Fruit fly (Drosophila melanogaster): ENCODE data around the gene CG34130.
A peak's percentile ranks its signal among the peaks of the same experiment; 100 is the strongest.

The CG34130 gene

dm6 chr3R:26189877-26190276 is at the start of gene CG34130:
CG34130 (minus strand) TSS chr3R:26189977.
- no peak for TF ChIP-seq CG17801 (GFP tag; optimal IDR thresholded peaks at IDR 0.05; ENCODE audit: partially characterized antibody)

- no peak for TF ChIP-seq CG17801 (GFP tag; optimal IDR thresholded peaks at IDR 0.05; ENCODE audit: partially characterized antibody)
These were observed 49.2 kb upstream of the CG34130 start for dm6 chr3R:26238945-26239344.

DNA sequence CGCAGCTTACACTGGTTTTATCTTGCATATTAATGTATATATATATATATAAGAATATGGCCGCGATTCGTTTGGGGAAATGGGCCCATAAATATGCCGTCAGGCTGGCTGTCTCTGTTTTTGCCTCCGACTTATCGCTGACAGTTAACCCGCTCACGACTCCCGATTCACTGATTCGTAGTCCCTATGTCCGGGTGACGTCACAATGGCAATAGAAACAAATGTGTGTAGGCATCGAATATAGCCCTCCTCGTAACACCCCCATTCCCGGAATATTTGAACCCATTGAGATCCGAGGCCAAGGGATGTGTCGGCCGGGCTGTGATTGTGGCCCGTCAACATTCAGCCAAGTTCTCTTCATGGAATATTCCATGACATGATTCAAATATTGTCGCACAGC is 47.7 kb upstream of the CG34130 start:
- no peak for TF ChIP-seq CG17801 (GFP tag; optimal IDR thresholded peaks at IDR 0.05; ENCODE audit: partially characterized antibody)

- no peak for TF ChIP-seq CG17801 (GFP tag; optimal IDR thresholded peaks at IDR 0.05; ENCODE audit: partially characterized antibody)
These were observed 45.3 kb upstream of the CG34130 start for dm6 chr3R:26235034-26235433.

- peak; percentile 52 for TF ChIP-seq CG17801 (GFP tag; optimal IDR thresholded peaks at IDR 0.05; ENCODE audit: partially characterized antibody)
These were observed 40.2 kb upstream of the CG34130 start, which contains the start of gene CG12290 for dm6 chr3R:26230016-26230415. CG12290 (plus strand) TSS chr3R:26230248.

dm6 chr3R:26228026-26228635 is 38.4 kb upstream of the CG34130 start:
- no peak for TF ChIP-seq CG17801 (GFP tag; optimal IDR thresholded peaks at IDR 0.05; ENCODE audit: partially characterized antibody)

DNA sequence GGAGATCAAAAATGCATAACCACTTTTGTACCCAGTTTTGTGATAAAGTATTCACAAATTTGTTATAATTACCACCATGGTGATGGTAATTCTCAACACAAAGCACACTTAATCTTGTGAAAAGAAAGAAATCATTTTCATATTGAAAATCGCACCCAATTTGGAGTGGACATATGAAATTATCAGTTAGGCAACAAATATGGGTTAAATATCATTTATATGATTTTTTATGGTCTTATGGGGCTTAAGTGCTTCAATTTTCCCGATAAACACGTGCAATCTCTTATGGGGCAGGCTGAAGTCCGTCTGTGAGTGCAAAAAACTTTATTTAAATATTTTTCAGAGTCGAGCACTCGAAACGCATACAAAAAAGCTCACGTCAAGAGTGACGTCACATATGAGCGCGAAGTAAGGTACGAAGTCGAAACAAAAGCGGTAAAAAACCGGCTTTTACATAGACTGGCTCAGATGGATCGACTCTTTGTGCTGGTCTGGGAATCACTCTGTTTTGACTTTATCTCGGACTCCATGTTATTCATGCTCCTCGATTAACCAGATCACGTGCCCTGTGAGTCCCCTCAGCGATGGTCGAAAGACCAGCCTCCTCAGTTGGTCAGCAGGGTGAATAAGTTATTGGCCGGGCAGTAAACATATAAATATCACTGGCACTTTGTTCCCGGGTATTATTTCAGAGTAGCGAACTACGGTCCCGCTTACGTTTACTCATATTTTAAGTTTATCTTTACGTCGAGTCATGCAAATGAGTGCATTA is 36.9 kb upstream of the CG34130 start:
- TF ChIP-seq CG17801 (GFP tag; optimal IDR thresholded peaks at IDR 0.05; ENCODE audit: partially characterized antibody), result no peak

- no peak for TF ChIP-seq CG17801 (GFP tag; optimal IDR thresholded peaks at IDR 0.05; ENCODE audit: partially characterized antibody)
These were observed 32.4 kb upstream of the CG34130 start for dm6 chr3R:26222123-26222651.

dm6 chr3R:26214301-26214700 is 24.5 kb upstream of the CG34130 start:
- TF ChIP-seq CG17801 (GFP tag; optimal IDR thresholded peaks at IDR 0.05; ENCODE audit: partially characterized antibody), result peak; percentile 12

- no peak for TF ChIP-seq CG17801 (GFP tag; optimal IDR thresholded peaks at IDR 0.05; ENCODE audit: partially characterized antibody)
These were observed 23.2 kb upstream of the CG34130 start for dm6 chr3R:26212935-26213334.

- TF ChIP-seq CG17801 (GFP tag; optimal IDR thresholded peaks at IDR 0.05; ENCODE audit: partially characterized antibody), result no peak
These were observed 5.2 kb upstream of the CG34130 start for dm6 chr3R:26194933-26195452.

DNA sequence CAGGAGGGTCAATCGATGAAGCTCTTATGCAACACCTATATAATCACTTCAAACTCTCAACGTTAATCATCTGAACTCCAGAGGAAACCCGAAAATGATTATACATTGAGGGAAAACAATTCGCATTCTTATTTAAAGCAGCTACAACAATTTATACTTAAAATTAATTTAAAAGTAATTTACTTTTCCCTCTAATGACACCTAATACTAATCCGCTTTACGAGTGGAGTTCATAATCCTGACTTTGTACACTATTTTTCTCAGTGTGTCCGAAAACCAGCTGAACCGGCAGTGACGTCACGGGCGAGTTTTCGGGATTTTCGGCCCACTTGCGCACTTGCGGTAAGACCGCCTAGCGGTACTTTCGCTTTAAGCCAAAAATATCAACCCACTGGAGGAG is 2.5 kb upstream of the CG34130 start:
- TF ChIP-seq CG17801 (GFP tag; optimal IDR thresholded peaks at IDR 0.05; ENCODE audit: partially characterized antibody), result no peak

- no peak for TF ChIP-seq CG17801 (GFP tag; optimal IDR thresholded peaks at IDR 0.05; ENCODE audit: partially characterized antibody)
These were observed 1.3 kb upstream of the CG34130 start, which contains the start of gene CG34129 for dm6 chr3R:26191105-26191504. CG34129 (minus strand) TSS chr3R:26191205.

- no peak for TF ChIP-seq CG17801 (GFP tag; optimal IDR thresholded peaks at IDR 0.05; ENCODE audit: partially characterized antibody)
These were observed 1.1 kb downstream of the CG34130 start, which contains the start of gene CG6073 for dm6 chr3R:26188708-26189107. CG6073 (minus strand) TSS chr3R:26188807.

DNA sequence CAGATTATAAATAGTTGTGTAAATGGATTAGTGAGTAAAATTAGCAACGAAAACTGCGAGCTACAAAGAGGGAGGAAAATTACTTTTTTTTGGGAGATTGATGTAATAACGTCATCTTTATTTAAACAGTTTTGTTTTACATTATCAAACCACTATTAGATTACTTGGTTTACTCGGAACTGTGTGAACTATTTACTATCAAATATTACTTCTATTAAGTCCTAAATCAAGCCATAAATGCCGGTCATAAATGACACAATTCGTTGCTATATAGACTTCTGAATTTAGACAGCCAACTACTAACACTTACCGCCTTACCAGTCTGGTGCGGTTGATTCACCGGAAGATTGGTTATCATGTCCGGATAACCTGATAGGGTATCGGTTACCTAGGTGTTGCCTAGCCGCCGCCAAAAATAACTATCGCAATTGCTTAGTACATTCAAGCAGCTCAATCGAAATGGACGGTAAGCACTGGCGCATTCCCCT is 4.5 kb downstream of the CG34130 start, which contains the start of gene CG31086:
CG31086 (plus strand) TSS at position 51 of the 488 bp plus-strand sequence.
- no peak for TF ChIP-seq CG17801 (GFP tag; optimal IDR thresholded peaks at IDR 0.05; ENCODE audit: partially characterized antibody)

All from ovary, adult (tissue).